Worm (Caenorhabditis elegans) whole organism, late embryonic: ENCODE data around the gene ceh-90.

ENCODE experiments used
- C08G9.2 ChIP-seq: sonication (generic microtip); optimal IDR thresholded peaks from 2 replicates; lab custom pipeline; 2016; ENCODE audit warnings: mild to moderate bottlenecking, missing genetic modification characterization, moderate library complexity, missing compliant biosample characterization
- ceh-31 ChIP-seq: sonication (generic microtip); optimal IDR thresholded peaks from 2 replicates; lab custom pipeline; 2016; ENCODE audit warnings: missing genetic modification characterization, missing compliant biosample characterization
- ceh-34 ChIP-seq: sonication (generic microtip); optimal IDR thresholded peaks from 2 replicates; lab custom pipeline; 2016; ENCODE audit warnings: mild to moderate bottlenecking, missing genetic modification characterization, missing compliant biosample characterization

DNA sequence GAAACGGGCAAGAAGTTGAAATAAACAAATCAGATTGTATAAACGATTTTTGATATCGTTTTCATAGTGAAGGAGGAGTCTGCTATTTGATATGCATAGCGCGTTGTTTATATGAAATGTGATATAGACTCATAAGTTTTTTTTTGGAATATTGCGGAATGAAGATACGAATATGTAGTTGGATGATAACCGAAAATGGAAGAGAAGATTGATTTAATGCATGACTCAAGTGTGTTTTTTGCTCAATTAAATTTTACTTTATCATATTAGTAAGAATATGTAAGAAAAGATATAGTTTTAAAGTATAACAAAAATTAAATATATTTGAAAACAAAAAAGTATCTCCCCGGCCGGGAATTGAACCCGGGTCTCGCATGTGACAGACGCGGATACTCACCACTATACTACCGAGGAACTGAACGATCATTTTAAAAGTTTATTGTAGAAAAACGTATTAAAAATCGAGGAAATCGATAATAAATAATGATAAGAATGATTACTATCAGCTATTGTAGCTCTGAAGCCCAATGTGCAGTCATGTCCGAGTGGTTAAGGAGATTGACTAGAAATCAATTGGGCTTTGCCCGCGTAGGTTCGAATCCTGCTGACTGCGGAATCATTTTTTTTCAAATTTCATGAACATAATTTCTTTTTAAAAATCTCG is 5.0 kb upstream of the ceh-90 start, which contains the start of gene lgc-25:
- TF ChIP-seq ceh-31 (no peak), C08G9.2 (tag; lab: Kevin White, UChicago) (no peak), ceh-34 (tag; lab: Kevin White, UChicago) (no peak)
